Fruit fly (Drosophila melanogaster): Measurements from ENCODE around the gene REPTOR.

REPTOR gene

DNA sequence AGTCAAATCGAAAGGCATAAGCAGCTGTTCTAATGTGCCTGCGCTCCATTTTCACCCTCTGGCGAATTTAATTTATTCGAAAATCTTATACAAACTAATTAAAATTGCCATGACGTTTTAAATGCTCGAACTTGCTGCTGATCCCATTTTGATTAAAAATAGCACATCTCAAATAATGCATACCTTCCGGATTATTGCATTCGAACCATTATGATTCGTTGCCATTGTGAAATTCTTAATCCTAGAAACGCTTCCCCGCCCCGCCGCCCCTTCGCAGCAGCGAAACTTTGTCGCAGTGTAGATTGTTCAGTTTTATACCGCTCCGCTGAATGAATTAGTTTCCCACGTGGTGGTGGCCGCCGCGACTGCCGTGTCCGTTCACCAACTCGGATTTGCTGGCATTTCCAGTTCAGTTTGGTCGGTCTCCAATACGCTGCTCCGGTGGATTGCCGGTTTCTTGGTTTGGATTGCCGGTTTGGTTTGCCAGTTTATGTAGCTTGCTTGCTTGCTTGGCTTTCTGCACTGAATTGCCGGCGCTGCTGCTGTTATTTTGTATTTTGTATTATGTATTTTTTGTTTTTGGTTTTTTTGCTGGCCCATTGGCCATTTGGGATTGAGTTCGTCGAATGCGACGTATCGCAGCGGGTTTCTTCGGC, 16.0 kb upstream of the REPTOR start (continued):
- TF ChIP-seq sisA (GFP tag; IDR thresholded peaks at IDR 0.05) (peak; percentile 8; the same call in 1 of the 2 replicates), Elba2 (GFP tag; optimal IDR thresholded peaks at IDR 0.05) (no peak), Nf-YB (GFP tag; optimal IDR thresholded peaks at IDR 0.05) (no peak), Dek (tag; optimal IDR thresholded peaks at IDR 0.05) (no peak), CG12104 (GFP tag; optimal IDR thresholded peaks at IDR 0.05) (no peak), CG5245 (GFP tag; optimal IDR thresholded peaks at IDR 0.05) (no peak), Awh (GFP tag; IDR thresholded peaks at IDR 0.05) (no peak), Lim3 (GFP tag; IDR thresholded peaks at IDR 0.05) (no peak), Pdp1 (GFP tag; optimal IDR thresholded peaks at IDR 0.05) (peak in 1 of 2 experiments; percentile 5), CG15514 (GFP tag; optimal IDR thresholded peaks at IDR 0.05) (no peak), Ptx1 (GFP tag; IDR thresholded peaks at IDR 0.05) (peak; percentile 52), Hr78 (GFP tag; optimal IDR thresholded peaks at IDR 0.05) (no peak), wdn (GFP tag; IDR thresholded peaks at IDR 0.05) (no peak), CG12769 (tag; optimal IDR thresholded peaks at IDR 0.05) (no peak), CG33213 (GFP tag; optimal IDR thresholded peaks at IDR 0.05) (no peak), gce (GFP tag; IDR thresholded peaks at IDR 0.05) (no peak), Dref (GFP tag; IDR thresholded peaks at IDR 0.05) (no peak), Fer1 (GFP tag; optimal IDR thresholded peaks at IDR 0.05) (peak; percentile 21), Rx (GFP tag; IDR thresholded peaks at IDR 0.05) (no peak), CG10267 (tag; optimal IDR thresholded peaks at IDR 0.05) (peak; percentile 10), sd (tag; optimal IDR thresholded peaks at IDR 0.05) (no peak), row (GFP tag; IDR thresholded peaks at IDR 0.05) (peak; percentile 32; the same call in 2 of the 3 replicates), trh (GFP tag; optimal IDR thresholded peaks at IDR 0.05) (no peak), ssp (GFP tag; IDR thresholded peaks at IDR 0.05) (no peak; the same call in 1 of the 2 replicates), CG10565 (GFP tag; optimal IDR thresholded peaks at IDR 0.05) (no peak), Sry-δ (GFP tag; optimal IDR thresholded peaks at IDR 0.05) (no peak), CG13287 (GFP tag; IDR thresholded peaks at IDR 0.05; ENCODE audit: partially characterized antibody) (no peak), CG32767 (GFP tag; IDR thresholded peaks at IDR 0.05) (no peak), grn (GFP tag; optimal IDR thresholded peaks at IDR 0.05) (no peak), Bteb2 (GFP tag; optimal IDR thresholded peaks at IDR 0.05) (no peak), Lhr (GFP tag; optimal IDR thresholded peaks at IDR 0.05) (no peak), CG7963 (GFP tag; IDR thresholded peaks at IDR 0.05; ENCODE audit: partially characterized antibody) (no peak), knrl (GFP tag; IDR thresholded peaks at IDR 0.05; ENCODE audit: partially characterized antibody) (no peak), CG9609 (GFP tag; optimal IDR thresholded peaks at IDR 0.05) (peak; percentile 21), CG16815 (GFP tag; optimal IDR thresholded peaks at IDR 0.05) (no peak), CG4282 (GFP tag; optimal IDR thresholded peaks at IDR 0.05) (no peak), zf30C (GFP tag; optimal IDR thresholded peaks at IDR 0.05) (peak; percentile 36), Spps (tag; optimal IDR thresholded peaks at IDR 0.05) (no peak), CG17186 (GFP tag; optimal IDR thresholded peaks at IDR 0.05) (no peak), unpg (GFP tag; optimal IDR thresholded peaks at IDR 0.05) (no peak), dpn (GFP tag; optimal IDR thresholded peaks at IDR 0.05) (peak in 1 of 2 experiments; percentile 27), phol (tag; optimal IDR thresholded peaks at IDR 0.05) (peak; percentile 46), tll (GFP tag; optimal IDR thresholded peaks at IDR 0.05) (no peak), CG8388 (GFP tag; optimal IDR thresholded peaks at IDR 0.05) (no peak), CG2202 (tag; optimal IDR thresholded peaks at IDR 0.05) (no peak), CG13624 (GFP tag; optimal IDR thresholded peaks at IDR 0.05) (peak; percentile 49), zfh1 (GFP tag; IDR thresholded peaks at IDR 0.05) (no peak), CG13123 (GFP tag; optimal IDR thresholded peaks at IDR 0.05) (no peak), otp (GFP tag; IDR thresholded peaks at IDR 0.05) (no peak), CG9437 (GFP tag; optimal IDR thresholded peaks at IDR 0.05) (peak; percentile 45)
